Worm (Caenorhabditis elegans) whole organism, L4 larva: ENCODE measurements around the gene H04M03.12.

Source experiments
- F26F4.8 ChIP-seq: fragments of 200-800 bp; sonication (Bioruptor generic); conservative IDR thresholded peaks from 2 replicates; pipeline ENCODE4 v1.3.6; 2022; ENCODE audit warnings: missing genetic modification characterization, missing compliant biosample characterization
- T20F7.1 ChIP-seq: fragments of 200-800 bp; sonication (Bioruptor generic); optimal IDR thresholded peaks from 2 replicates; lab custom pipeline; 2018; ENCODE audit warnings: mild to moderate bottlenecking, missing genetic modification characterization, missing compliant biosample characterization
- Y48G9A.11 ChIP-seq: fragments of 200-800 bp; sonication (Bioruptor generic); IDR thresholded peaks from 2 replicates; pipeline ENCODE4 v1.3.6; 2022; ENCODE audit warnings: missing genetic modification reagents, missing genetic modification characterization, missing compliant biosample characterization
- Y75B8A.6 ChIP-seq: fragments of 200-800 bp; sonication (Bioruptor generic); IDR thresholded peaks from 2 replicates; pipeline ENCODE4 v1.3.6; 2022; ENCODE audit warnings: missing genetic modification reagents, missing genetic modification characterization, missing compliant biosample characterization
- ZK337.2 ChIP-seq: fragments of 200-800 bp; sonication (Bioruptor generic); IDR thresholded peaks from 2 replicates; pipeline ENCODE4 v1.3.6; 2022; ENCODE audit warnings: missing genetic modification reagents, missing genetic modification characterization, missing compliant biosample characterization
- aha-1 ChIP-seq: fragments of 150-350 bp; peaks from one replicate; lab custom pipeline; 2014; ENCODE audit warnings: missing biosample characterization, missing genetic modification characterization
- aly-2 ChIP-seq: sonication (generic microtip); optimal IDR thresholded peaks from 2 replicates; lab custom pipeline; 2018; ENCODE audit warnings: missing biosample characterization, missing genetic modification characterization
- arid-1 ChIP-seq: fragments of 200-800 bp; sonication (Bioruptor generic); conservative IDR thresholded peaks from 2 replicates; pipeline ENCODE4 v1.3.6; 2022; ENCODE audit warnings: missing genetic modification reagents, missing genetic modification characterization, missing compliant biosample characterization
- ceh-28 ChIP-seq: fragments of 150-350 bp; optimal IDR thresholded peaks from 2 replicates; lab custom pipeline; 2014; ENCODE audit warnings: missing biosample characterization, missing genetic modification reagents, missing genetic modification characterization
- ces-1 ChIP-seq: fragments of 150-350 bp; sonication (generic microtip); optimal IDR thresholded peaks from 4 replicates; lab custom pipeline; 2014; ENCODE audit warnings: missing biosample characterization, missing genetic modification reagents, missing genetic modification characterization
- dmd-6 ChIP-seq: fragments of 200-800 bp; sonication (Bioruptor generic); IDR thresholded peaks from 2 replicates; pipeline ENCODE4 v1.3.6; 2022; ENCODE audit warnings: missing genetic modification reagents, missing genetic modification characterization, missing compliant biosample characterization
- dmd-8 ChIP-seq: fragments of 200-800 bp; sonication (Bioruptor generic); IDR thresholded peaks from 2 replicates; pipeline ENCODE4 v1.3.6; 2022; ENCODE audit warnings: missing genetic modification characterization, missing compliant biosample characterization
- dpl-1 ChIP-seq: fragments of 150-350 bp; optimal IDR thresholded peaks from 2 replicates; lab custom pipeline; 2014; ENCODE audit warnings: missing biosample characterization, missing genetic modification reagents, missing genetic modification characterization
- egl-43 ChIP-seq: fragments of 200-800 bp; sonication (Bioruptor generic); IDR thresholded peaks from 2 replicates; pipeline ENCODE4 v1.3.6; 2022; ENCODE audit warnings: missing genetic modification reagents, missing genetic modification characterization, missing compliant biosample characterization
- hif-1 ChIP-seq, 2 experiments: sonication (generic microtip); optimal IDR thresholded peaks; 2 replicates each; lab custom pipeline; 2016 to 2017; ENCODE audit warnings: missing compliant biosample characterization in 2 of 2, missing genetic modification characterization in 2 of 2, missing genetic modification reagents in 2 of 2, missing genotype in 2 of 2, mild to moderate bottlenecking in 1 of 2
- lim-7 ChIP-seq: fragments of 200-800 bp; sonication (Bioruptor generic); IDR thresholded peaks from 2 replicates; pipeline ENCODE4 v1.3.6; 2022; ENCODE audit warnings: missing genetic modification characterization, missing compliant biosample characterization
- lin-13 ChIP-seq: fragments of 150-350 bp; optimal IDR thresholded peaks from 2 replicates; lab custom pipeline; 2014; ENCODE audit warnings: missing biosample characterization, missing genetic modification reagents, missing genetic modification characterization
- lin-29 ChIP-seq: fragments of 200-800 bp; sonication (Bioruptor generic); IDR thresholded peaks from 2 replicates; pipeline ENCODE4 v1.3.6; 2022; ENCODE audit warnings: missing genetic modification reagents, missing genetic modification characterization, missing compliant biosample characterization
- mxl-3 ChIP-seq: fragments of 200-800 bp; sonication (Bioruptor generic); optimal IDR thresholded peaks from 2 replicates; lab custom pipeline; 2018; ENCODE audit warnings: mild to moderate bottlenecking, missing genetic modification characterization, missing compliant biosample characterization
- nhr-111 ChIP-seq: fragments of 200-800 bp; sonication (Bioruptor generic); optimal IDR thresholded peaks from 2 replicates; lab custom pipeline; 2018; ENCODE audit warnings: mild to moderate bottlenecking, missing genetic modification characterization, missing compliant biosample characterization
- nhr-76 ChIP-seq: fragments of 150-350 bp; optimal IDR thresholded peaks from 2 replicates; lab custom pipeline; 2014; ENCODE audit warnings: missing biosample characterization, missing genetic modification characterization
- pha-4 ChIP-seq, 2 experiments: fragments of 150-350 bp in 1 of 2; fragments of 200-800 bp in 1 of 2; sonication (Bioruptor generic) in 1 of 2; IDR thresholded peaks in 1 of 2; optimal IDR thresholded peaks in 1 of 2; 2 replicates each; pipeline versions ENCODE4 v1.3.6 to Lab custom; 2014 to 2022; ENCODE audit warnings: missing genetic modification characterization in 2 of 2, missing genetic modification reagents in 2 of 2, missing biosample characterization in 1 of 2, missing compliant biosample characterization in 1 of 2
- saeg-2 ChIP-seq: fragments of 200-800 bp; sonication (Bioruptor generic); IDR thresholded peaks from 2 replicates; pipeline ENCODE4 v1.3.6; 2022; ENCODE audit warnings: missing genetic modification reagents, missing genetic modification characterization, missing compliant biosample characterization
- unc-130 ChIP-seq: sonication (generic microtip); optimal IDR thresholded peaks from 2 replicates; lab custom pipeline; 2016; ENCODE audit warnings: missing genetic modification reagents, missing genetic modification characterization, missing compliant biosample characterization
- unc-62 ChIP-seq, 3 experiments: fragments of 150-350 bp in 1 of 3; sonication (generic microtip); optimal IDR thresholded peaks in 2 of 3; peaks in 1 of 3; 1 replicate in 1 of 3; 2 replicates in 2 of 3; lab custom pipeline; 2014 to 2017; ENCODE audit warnings: missing biosample characterization in 3 of 3, missing genetic modification characterization in 3 of 3, missing genetic modification reagents in 3 of 3, missing genotype in 1 of 3
- zfp-2 ChIP-seq: sonication (generic microtip); optimal IDR thresholded peaks from 2 replicates; lab custom pipeline; 2016; ENCODE audit warnings: mild to moderate bottlenecking, missing genetic modification characterization, missing compliant biosample characterization
- zip-11 ChIP-seq: fragments of 200-800 bp; sonication (Bioruptor generic); IDR thresholded peaks from 2 replicates; pipeline ENCODE4 v1.3.6; 2022; ENCODE audit warnings: missing genetic modification characterization, missing compliant biosample characterization

Gene H04M03.12

DNA sequence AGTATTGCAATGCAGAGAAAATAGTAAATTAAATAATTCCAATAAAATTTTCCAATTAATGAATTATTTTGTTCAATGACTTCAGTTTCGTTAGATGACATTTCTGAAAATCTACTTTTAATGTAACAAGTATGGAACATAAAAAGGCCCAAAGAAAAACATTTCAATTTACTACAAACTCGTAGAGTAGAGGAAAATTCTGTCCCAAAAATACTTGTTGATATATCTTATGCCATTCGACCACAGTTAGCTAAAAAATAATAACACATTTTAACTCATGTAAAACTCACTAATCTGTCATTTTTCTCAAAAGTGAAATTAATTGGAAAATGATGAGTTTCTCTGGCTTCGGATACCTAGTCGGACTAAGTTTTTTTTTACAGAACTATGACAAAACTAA, 25.9 kb downstream of the H04M03.12 start, which contains the start of gene srv-21 (continued):
- no peak for TF ChIP-seq ceh-28 (tag; lab: Kevin White, UChicago)

DNA sequence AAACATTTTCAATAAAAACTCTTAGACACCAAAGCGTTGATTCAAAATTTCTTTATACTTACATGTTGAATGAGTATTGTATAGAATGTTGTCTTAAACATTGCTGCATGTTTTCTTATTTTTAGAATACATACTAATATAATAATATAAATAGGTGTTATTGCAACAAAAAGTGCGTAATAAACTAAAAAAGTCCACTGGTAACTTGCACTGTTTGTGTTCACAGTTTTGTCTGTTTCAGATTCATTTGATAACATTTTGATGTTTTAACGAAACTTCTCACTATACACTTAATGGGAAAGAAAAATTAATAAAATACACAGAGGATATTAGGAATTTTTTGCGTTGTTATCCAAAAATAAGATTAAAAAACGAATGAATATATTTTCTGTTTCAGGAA, 29.3 kb downstream of the H04M03.12 start, which contains the start of gene srv-19:
Gene srv-19 (minus strand): TSS at position 101 of the 400 bp plus-strand sequence.
- TF ChIP-seq lin-13 (GFP tag; lab: Kevin White, UChicago), result no peak
- no peak for TF ChIP-seq T20F7.1 (GFP tag; lab: Kevin White, UChicago)
- TF ChIP-seq arid-1, result no peak
- no peak for TF ChIP-seq unc-62 (GFP tag; optimal IDR thresholded peaks at IDR 0.05 in 1 of 2; lab: Kevin White, UChicago)
- no peak for TF ChIP-seq unc-62 (tag; optimal IDR thresholded peaks at IDR 0.05; lab: Kevin White, UChicago)
- TF ChIP-seq zip-11 (GFP tag; lab: Robert Waterston, UW), result no peak

DNA sequence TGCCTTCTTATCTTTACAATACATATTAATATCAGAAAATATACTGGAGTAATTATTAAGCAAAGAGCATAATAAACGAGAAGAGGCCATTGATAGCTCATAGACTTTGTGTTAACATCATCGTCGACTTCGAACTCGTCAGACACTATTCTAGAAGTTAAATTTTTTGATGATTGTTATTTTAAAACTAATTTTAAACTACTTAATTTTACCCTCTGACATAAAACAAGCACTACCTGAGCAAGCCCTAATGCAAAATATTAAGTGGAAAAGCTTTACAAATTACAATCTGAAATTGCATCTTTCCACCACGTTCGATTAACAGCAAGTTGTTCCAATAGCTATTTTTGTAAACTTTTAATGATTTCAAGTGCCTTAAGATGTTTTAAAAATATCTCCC, 33.1 kb downstream of the H04M03.12 start, which contains the start of gene srv-17:
Gene srv-17 (minus strand): TSS at position 101 of the 400 bp plus-strand sequence.
- TF ChIP-seq ces-1 (GFP tag; lab: Kevin White, UChicago) (no peak), F26F4.8 (GFP tag; lab: Robert Waterston, UW) (no peak), egl-43 (GFP tag; lab: Robert Waterston, UW) (no peak), Y48G9A.11 (no peak)

DNA sequence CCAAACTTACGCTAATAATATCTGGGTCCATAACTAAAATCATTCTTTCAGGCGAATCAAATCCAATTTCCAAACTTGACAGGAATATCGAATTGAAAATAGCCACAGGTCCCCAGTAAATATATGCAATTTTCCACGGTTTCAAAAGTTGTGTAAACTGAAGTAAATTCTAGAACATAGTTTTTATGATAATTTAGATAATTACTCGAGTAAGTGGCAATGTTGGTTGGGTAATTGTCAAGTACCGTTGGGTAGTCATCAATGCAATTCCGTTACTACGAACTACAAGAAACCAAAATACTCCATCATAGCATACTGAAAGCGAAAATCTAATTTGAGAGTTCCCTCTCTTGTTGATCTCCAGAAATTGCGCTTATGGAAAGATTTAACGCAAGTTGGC, 33.8 kb downstream of the H04M03.12 start:
- TF ChIP-seq lin-29 (GFP tag; lab: Robert Waterston, UW), result no peak
- peak in 1 of 2 experiments; percentile 53 for TF ChIP-seq unc-62 (GFP tag; optimal IDR thresholded peaks at IDR 0.05 in 1 of 2; lab: Kevin White, UChicago)
- TF ChIP-seq unc-62 (tag; optimal IDR thresholded peaks at IDR 0.05; lab: Kevin White, UChicago), result no peak
- TF ChIP-seq, all 104 proteins: peak for 1

DNA sequence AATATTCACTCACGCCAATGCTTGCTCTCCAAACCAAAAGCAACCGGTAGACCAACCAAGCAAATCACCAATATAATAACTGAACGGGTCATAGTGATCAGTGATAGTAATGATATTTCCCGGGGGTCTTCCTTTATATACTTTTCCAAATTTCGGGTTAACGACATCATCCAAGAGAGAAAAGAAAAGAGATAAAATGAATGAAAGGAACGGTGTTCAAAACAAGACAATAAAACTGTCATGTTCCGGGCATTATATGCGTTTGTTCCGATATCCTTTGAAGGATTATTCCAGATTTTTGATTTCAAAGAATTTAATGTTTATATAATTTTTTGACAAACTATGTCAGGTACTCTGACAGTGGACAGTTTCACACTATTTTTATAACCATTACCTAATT, 36.0 kb downstream of the H04M03.12 start, which contains the start of gene C06E7.88:
Gene C06E7.88 (minus strand): TSS at position 101 of the 400 bp plus-strand sequence.
- TF ChIP-seq aha-1 (tag; lab: Kevin White, UChicago) (peak; percentile 25), nhr-76 (tag; lab: Kevin White, UChicago) (no peak), pha-4 (GFP tag; IDR thresholded peaks at IDR 0.05; lab: Robert Waterston, UW) (no peak), pha-4 (tag; optimal IDR thresholded peaks at IDR 0.05; lab: Kevin White, UChicago) (no peak)

DNA sequence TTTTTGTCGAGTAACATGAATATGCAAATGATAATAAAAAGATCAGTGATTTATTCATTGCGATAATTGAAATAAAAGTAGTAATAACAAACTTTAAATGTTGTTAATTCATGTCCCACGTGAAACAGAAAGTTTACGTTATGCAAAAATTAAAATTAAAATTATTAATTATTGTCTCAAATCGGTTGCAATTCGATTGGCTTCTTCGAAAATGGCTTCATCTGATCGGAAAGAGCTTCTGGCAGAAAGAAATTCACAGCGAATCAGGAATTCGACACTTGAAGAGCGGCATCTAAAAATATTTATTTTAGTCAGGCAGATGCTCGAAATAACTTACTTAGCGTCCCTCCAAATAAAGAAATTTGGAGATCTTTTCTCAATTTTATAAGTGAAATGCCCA, 37.3 kb downstream of the H04M03.12 start, which contains the start of gene spe-27:
Gene spe-27 (minus strand): TSS at position 101 of the 400 bp plus-strand sequence.
- TF ChIP-seq zfp-2 (tag; lab: Kevin White, UChicago) (no peak), aly-2 (tag; lab: Kevin White, UChicago) (no peak), dpl-1 (GFP tag; lab: Kevin White, UChicago) (no peak), lim-7 (GFP tag; lab: Robert Waterston, UW) (no peak), nhr-111 (GFP tag; lab: Kevin White, UChicago) (no peak), dmd-8 (GFP tag; lab: Robert Waterston, UW) (no peak), saeg-2 (no peak), dmd-6 (GFP tag; lab: Robert Waterston, UW) (no peak), ZK337.2 (GFP tag; lab: Robert Waterston, UW) (no peak), Y75B8A.6 (no peak), hif-1 (tag; optimal IDR thresholded peaks at IDR 0.05; lab: Kevin White, UChicago) (no peak)

DNA sequence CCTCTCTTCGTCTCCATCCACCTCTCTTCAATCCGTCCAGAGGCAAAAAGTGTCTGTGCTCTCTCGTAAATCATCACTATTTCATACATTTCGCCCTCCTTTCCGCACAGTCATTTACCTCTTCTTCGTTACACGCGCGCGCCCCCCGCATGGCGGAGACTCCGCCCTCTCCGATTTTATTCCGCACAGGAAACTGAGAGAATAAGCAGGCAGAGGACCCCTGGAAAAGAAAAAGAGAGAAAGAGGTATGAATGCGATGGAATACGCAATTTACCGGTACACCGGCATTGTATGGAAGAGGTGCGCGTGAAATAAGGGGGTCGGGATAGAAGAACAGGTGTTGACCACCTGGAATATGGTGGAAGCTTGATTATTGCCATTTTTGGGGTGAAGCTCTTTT, 42.4 kb downstream of the H04M03.12 start:
- TF ChIP-seq mxl-3 (GFP tag; lab: Kevin White, UChicago), result peak; percentile 73
- no peak for TF ChIP-seq unc-130 (GFP tag; lab: Kevin White, UChicago)
